Worm (Caenorhabditis elegans) whole organism, L3 larva: Measurements from ENCODE around the gene C37E2.10.

Experiments
- R02D3.7 ChIP-seq: fragments of 150-350 bp; optimal IDR thresholded peaks from 2 replicates; lab custom pipeline; 2014; ENCODE audit warnings: missing biosample characterization, missing genetic modification characterization
- ZK546.5 ChIP-seq: sonication (generic microtip); optimal IDR thresholded peaks from 2 replicates; lab custom pipeline; 2017; ENCODE audit warnings: missing biosample characterization, missing genetic modification characterization
- aly-2 ChIP-seq: fragments of 150-350 bp; optimal IDR thresholded peaks from 2 replicates; lab custom pipeline; 2014; ENCODE audit warnings: missing biosample characterization, missing genetic modification characterization
- ama-1 ChIP-seq: fragments of 150-350 bp; optimal IDR thresholded peaks from 2 replicates; lab custom pipeline; 2018
- ceh-16 ChIP-seq: sonication (generic microtip); optimal IDR thresholded peaks from 2 replicates; lab custom pipeline; 2017; ENCODE audit warnings: missing biosample characterization, missing genetic modification characterization
- ceh-28 ChIP-seq: fragments of 150-350 bp; optimal IDR thresholded peaks from 2 replicates; lab custom pipeline; 2014; ENCODE audit warnings: missing biosample characterization, missing genetic modification reagents, missing genetic modification characterization
- ceh-82 ChIP-seq: fragments of 150-350 bp; optimal IDR thresholded peaks from 2 replicates; lab custom pipeline; 2014; ENCODE audit warnings: missing biosample characterization, missing genetic modification characterization
- ceh-9 ChIP-seq: sonication (generic microtip); optimal IDR thresholded peaks from 2 replicates; lab custom pipeline; 2018; ENCODE audit warnings: missing biosample characterization, missing genetic modification characterization
- daf-12 ChIP-seq: fragments of 150-350 bp; optimal IDR thresholded peaks from 2 replicates; lab custom pipeline; 2014; ENCODE audit warnings: missing biosample characterization, missing genetic modification reagents, missing genetic modification characterization
- egl-27 ChIP-seq: sonication (generic microtip); optimal IDR thresholded peaks from 4 replicates; lab custom pipeline; 2017; ENCODE audit warnings: missing biosample characterization, missing genetic modification reagents, missing genetic modification characterization
- egl-5 ChIP-seq: fragments of 150-350 bp; optimal IDR thresholded peaks from 2 replicates; lab custom pipeline; 2017; ENCODE audit warnings: missing biosample characterization, missing genetic modification reagents, missing genetic modification characterization, inconsistent platforms
- elt-1 ChIP-seq: fragments of 150-350 bp; optimal IDR thresholded peaks from 2 replicates; lab custom pipeline; 2014; ENCODE audit warnings: missing biosample characterization, missing genetic modification characterization
- elt-2 ChIP-seq: sonication (generic microtip); optimal IDR thresholded peaks from 2 replicates; lab custom pipeline; 2016; ENCODE audit warnings: missing genetic modification reagents, mild to moderate bottlenecking, missing genetic modification characterization, missing compliant biosample characterization
- elt-3 ChIP-seq, 3 experiments: fragments of 150-350 bp in 1 of 3; sonication (generic microtip) in 2 of 3; optimal IDR thresholded peaks; 2 replicates in 2 of 3; 4 replicates in 1 of 3; lab custom pipeline; 2014 to 2017; ENCODE audit warnings: missing biosample characterization in 3 of 3, missing genetic modification characterization in 3 of 3
- eor-1 ChIP-seq, 2 experiments: fragments of 150-350 bp; optimal IDR thresholded peaks; 2 replicates each; lab custom pipeline; 2014 to 2018; ENCODE audit warnings: missing biosample characterization in 2 of 2, missing genetic modification characterization in 2 of 2
- fkh-10 ChIP-seq: sonication (generic microtip); optimal IDR thresholded peaks from 2 replicates; lab custom pipeline; 2017; ENCODE audit warnings: missing biosample characterization, missing genetic modification reagents, missing genetic modification characterization
- fkh-2 ChIP-seq: fragments of 150-350 bp; optimal IDR thresholded peaks from 2 replicates; lab custom pipeline; 2014; ENCODE audit warnings: missing biosample characterization, missing genetic modification reagents, missing genetic modification characterization
- fos-1 ChIP-seq: fragments of 150-350 bp; optimal IDR thresholded peaks from 2 replicates; lab custom pipeline; 2014; ENCODE audit warnings: missing biosample characterization, missing genetic modification characterization
- hmg-11 ChIP-seq: sonication (generic microtip); optimal IDR thresholded peaks from 2 replicates; lab custom pipeline; 2016; ENCODE audit warnings: missing genetic modification characterization, missing compliant biosample characterization
- jun-1 ChIP-seq: fragments of 150-350 bp; optimal IDR thresholded peaks from 2 replicates; lab custom pipeline; 2014; ENCODE audit warnings: missing biosample characterization, missing genetic modification reagents, missing genetic modification characterization
- lin-15B ChIP-seq: fragments of 150-350 bp; optimal IDR thresholded peaks from 2 replicates; lab custom pipeline; 2014; ENCODE audit warnings: missing biosample characterization, missing genetic modification characterization
- lin-39 ChIP-seq: fragments of 150-350 bp; optimal IDR thresholded peaks from 2 replicates; lab custom pipeline; 2018; ENCODE audit warnings: missing biosample characterization, missing genetic modification reagents, missing genetic modification characterization
- lsy-12 ChIP-seq: sonication (generic microtip); optimal IDR thresholded peaks from 2 replicates; lab custom pipeline; 2016; ENCODE audit warnings: mild to moderate bottlenecking, missing genetic modification characterization, missing compliant biosample characterization
- mdl-1 ChIP-seq: fragments of 150-350 bp; optimal IDR thresholded peaks from 2 replicates; lab custom pipeline; 2014; ENCODE audit warnings: missing biosample characterization, missing genetic modification characterization
- mml-1 ChIP-seq: fragments of 150-350 bp; sonication (generic microtip); optimal IDR thresholded peaks from 3 replicates; lab custom pipeline; 2014; ENCODE audit warnings: missing biosample characterization, missing genetic modification characterization
- nfya-1 ChIP-seq: sonication (generic microtip); optimal IDR thresholded peaks from 2 replicates; lab custom pipeline; 2017; ENCODE audit warnings: missing genetic modification characterization, mild to moderate bottlenecking, missing compliant biosample characterization, antibody characterized with exemption, moderate library complexity; ENCODE audit not compliant: insufficient read depth
- nhr-11 ChIP-seq: fragments of 150-350 bp; optimal IDR thresholded peaks from 2 replicates; lab custom pipeline; 2014; ENCODE audit warnings: missing biosample characterization, missing genetic modification characterization
- nhr-12 ChIP-seq: fragments of 150-350 bp; optimal IDR thresholded peaks from 2 replicates; lab custom pipeline; 2014; ENCODE audit warnings: missing biosample characterization, missing genetic modification characterization
- nhr-23 ChIP-seq: fragments of 150-350 bp; optimal IDR thresholded peaks from 2 replicates; lab custom pipeline; 2014; ENCODE audit warnings: missing biosample characterization, missing genetic modification reagents, missing genetic modification characterization
- nhr-237 ChIP-seq: fragments of 150-350 bp; optimal IDR thresholded peaks from 2 replicates; lab custom pipeline; 2014; ENCODE audit warnings: missing biosample characterization, missing genetic modification characterization
- nhr-25 ChIP-seq: sonication (generic microtip); optimal IDR thresholded peaks from 2 replicates; lab custom pipeline; 2017; ENCODE audit warnings: missing biosample characterization, missing genetic modification characterization
- nhr-28 ChIP-seq: fragments of 150-350 bp; optimal IDR thresholded peaks from 2 replicates; lab custom pipeline; 2014; ENCODE audit warnings: missing biosample characterization, missing genetic modification characterization
- nhr-43 ChIP-seq: sonication (generic microtip); optimal IDR thresholded peaks from 2 replicates; lab custom pipeline; 2016; ENCODE audit warnings: mild to moderate bottlenecking, missing genetic modification characterization, missing compliant biosample characterization; ENCODE audit not compliant: poor library complexity, severe bottlenecking
- nhr-67 ChIP-seq: fragments of 150-350 bp; optimal IDR thresholded peaks from 2 replicates; lab custom pipeline; 2014; ENCODE audit warnings: missing biosample characterization, missing genetic modification characterization
- nhr-76 ChIP-seq: fragments of 150-350 bp; sonication (generic microtip); optimal IDR thresholded peaks from 5 replicates; lab custom pipeline; 2014; ENCODE audit warnings: missing biosample characterization, missing genetic modification characterization
- nhr-77 ChIP-seq: fragments of 150-350 bp; optimal IDR thresholded peaks from 2 replicates; lab custom pipeline; 2014; ENCODE audit warnings: missing biosample characterization, missing genetic modification characterization
- pha-4 ChIP-seq: fragments of 150-350 bp; optimal IDR thresholded peaks from 2 replicates; lab custom pipeline; 2014; ENCODE audit warnings: missing biosample characterization, missing genetic modification reagents, missing genetic modification characterization
- pqm-1 ChIP-seq: fragments of 150-350 bp; optimal IDR thresholded peaks from 2 replicates; lab custom pipeline; 2017; ENCODE audit warnings: missing biosample characterization, missing genetic modification characterization, inconsistent platforms
- sea-2 ChIP-seq: fragments of 150-350 bp; sonication (generic microtip); optimal IDR thresholded peaks from 4 replicates; lab custom pipeline; 2014; ENCODE audit warnings: missing biosample characterization, missing genetic modification reagents, missing genetic modification characterization
- skn-1 ChIP-seq: fragments of 150-350 bp; optimal IDR thresholded peaks from 2 replicates; lab custom pipeline; 2014; ENCODE audit warnings: missing biosample characterization, missing genetic modification characterization
- snpc-4 ChIP-seq: fragments of 150-350 bp; optimal IDR thresholded peaks from 2 replicates; lab custom pipeline; 2014; ENCODE audit warnings: missing biosample characterization, missing genetic modification characterization
- tbx-2 ChIP-seq: sonication (generic microtip); optimal IDR thresholded peaks from 2 replicates; lab custom pipeline; 2016; ENCODE audit warnings: mild to moderate bottlenecking, missing genetic modification characterization, missing compliant biosample characterization
- unc-39 ChIP-seq: sonication (generic microtip); optimal IDR thresholded peaks from 4 replicates; lab custom pipeline; 2017; ENCODE audit warnings: missing biosample characterization, missing genetic modification characterization
- unc-62 ChIP-seq: fragments of 150-350 bp; sonication (generic microtip); optimal IDR thresholded peaks from 4 replicates; lab custom pipeline; 2014; ENCODE audit warnings: missing biosample characterization, missing genetic modification reagents, missing genetic modification characterization
- zag-1 ChIP-seq: fragments of 150-350 bp; optimal IDR thresholded peaks from 2 replicates; lab custom pipeline; 2014; ENCODE audit warnings: missing biosample characterization, missing genetic modification characterization
- ztf-4 ChIP-seq: fragments of 150-350 bp; optimal IDR thresholded peaks from 2 replicates; lab custom pipeline; 2014; ENCODE audit warnings: missing biosample characterization, missing genetic modification characterization

Gene C37E2.10

ce11 chrX:14141896-14142392 lies 36.8 kb upstream of the C37E2.10 start, which contains the start of gene ceh-89:
Gene ceh-89 (plus strand): TSS chrX:14141946.
- TF ChIP-seq mdl-1 (tag; lab: Kevin White, UChicago) (no peak), lsy-12 (no peak), ceh-28 (no peak), eor-1 (tag; optimal IDR thresholded peaks at IDR 0.05; lab: Kevin White, UChicago) (no peak), R02D3.7 (no peak), jun-1 (tag; lab: Kevin White, UChicago) (no peak), lin-39 (tag; lab: Kevin White, UChicago) (no peak), lin-15B (tag; lab: Kevin White, UChicago) (no peak), egl-27 (no peak), skn-1 (tag; lab: Kevin White, UChicago) (no peak), unc-39 (tag; lab: Kevin White, UChicago) (no peak), ceh-82 (tag; lab: Kevin White, UChicago) (no peak), nhr-23 (tag; lab: Kevin White, UChicago) (no peak), snpc-4 (tag; lab: Kevin White, UChicago) (no peak)

ce11 chrX:14145634-14146033 lies 33.2 kb upstream of the C37E2.10 start:
- TF ChIP-seq pha-4 (peak; percentile 57), elt-1 (tag; lab: Kevin White, UChicago) (no peak), egl-5 (no peak), ZK546.5 (tag; lab: Kevin White, UChicago) (no peak), nhr-23 (tag; lab: Kevin White, UChicago) (no peak), lin-15B (tag; lab: Kevin White, UChicago) (no peak), elt-2 (tag; lab: Kevin White, UChicago) (peak; percentile 1)
- TF ChIP-seq, all 47 proteins: peak for 2

- TF ChIP-seq pha-4 (peak; percentile 97), hmg-11 (tag; lab: Kevin White, UChicago) (peak; percentile 78), nhr-43 (tag; lab: Kevin White, UChicago) (peak; percentile 56), ztf-4 (tag; lab: Kevin White, UChicago) (no peak), ceh-28 (peak; percentile 81), aly-2 (tag; lab: Kevin White, UChicago) (no peak), mdl-1 (tag; lab: Kevin White, UChicago) (no peak), nfya-1 (tag; lab: Kevin White, UChicago) (peak; percentile 88), daf-12 (tag; lab: Kevin White, UChicago) (no peak), fos-1 (tag; lab: Kevin White, UChicago) (no peak), nhr-11 (tag; lab: Kevin White, UChicago) (peak; percentile 43), tbx-2 (tag; lab: Kevin White, UChicago) (peak; percentile 47), fkh-2 (tag; lab: Kevin White, UChicago) (no peak), sea-2 (GFP tag; lab: Kevin White, UChicago) (peak; percentile 23), skn-1 (tag; lab: Kevin White, UChicago) (peak; percentile 81), snpc-4 (tag; lab: Kevin White, UChicago) (peak; percentile 51), nhr-25 (peak; percentile 93), nhr-67 (tag; lab: Kevin White, UChicago) (no peak), egl-5 (no peak), zag-1 (tag; lab: Kevin White, UChicago) (no peak), ceh-9 (tag; lab: Kevin White, UChicago) (no peak), lin-39 (tag; lab: Kevin White, UChicago) (peak; percentile 88), nhr-77 (tag; lab: Kevin White, UChicago) (no peak), nhr-23 (tag; lab: Kevin White, UChicago) (peak; percentile 86), nhr-12 (no peak), unc-62 (GFP tag; lab: Kevin White, UChicago) (peak; percentile 56), lsy-12 (no peak), mml-1 (tag; lab: Kevin White, UChicago) (no peak), ceh-82 (tag; lab: Kevin White, UChicago) (no peak), unc-39 (tag; lab: Kevin White, UChicago) (no peak), elt-2 (tag; lab: Kevin White, UChicago) (peak; percentile 52), eor-1 (tag; optimal IDR thresholded peaks at IDR 0.05; lab: Kevin White, UChicago) (peak in 1 of 2 experiments; percentile 47), pqm-1 (tag; lab: Kevin White, UChicago) (peak; percentile 53), fkh-10 (GFP tag; lab: Kevin White, UChicago) (no peak), nhr-237 (tag; lab: Kevin White, UChicago) (no peak), elt-3 (tag; optimal IDR thresholded peaks at IDR 0.05; lab: Kevin White, UChicago) (no peak), lin-15B (tag; lab: Kevin White, UChicago) (peak; percentile 22), nhr-76 (tag; lab: Kevin White, UChicago) (no peak), jun-1 (tag; lab: Kevin White, UChicago) (peak; percentile 80), elt-1 (tag; lab: Kevin White, UChicago) (peak; percentile 27), nhr-28 (no peak), ceh-16 (tag; lab: Kevin White, UChicago) (no peak), egl-27 (no peak), ZK546.5 (tag; lab: Kevin White, UChicago) (no peak), ama-1 (lab: Kevin White, UChicago) (peak; percentile 4)
These were observed 32.0 kb upstream of the C37E2.10 start for ce11 chrX:14146740-14147140.
